Fruit fly (Drosophila melanogaster) whole organism, embryonic: ENCODE data around the gene Dh44.

Experiments used
- ATbp ChIP-seq: fragments of 200-800 bp; sonication (Bioruptor generic); optimal IDR thresholded peaks from 2 replicates; lab custom pipeline; 2017; ENCODE audit warnings: missing biosample characterization, mild to moderate bottlenecking, missing genetic modification characterization, missing genetic modification reagents
- Abd-B ChIP-seq: fragments of 200-800 bp; sonication (Bioruptor generic); optimal IDR thresholded peaks from 2 replicates; lab custom pipeline; 2018; ENCODE audit warnings: missing biosample characterization, mild to moderate bottlenecking, missing genetic modification characterization, moderate library complexity
- Aef1 ChIP-seq: fragments of 200-800 bp; sonication (Bioruptor generic); IDR thresholded peaks from 3 replicates; pipeline ENCODE4 v1.3.6; 2022; ENCODE audit warnings: missing biosample characterization, missing genetic modification characterization
- Awh ChIP-seq: fragments of 200-800 bp; sonication (Bioruptor generic); IDR thresholded peaks from 2 replicates; pipeline ENCODE4, ENCODE4 v1.3.6; 2022; ENCODE audit warnings: missing biosample characterization, missing genetic modification characterization
- Bdp1 ChIP-seq: fragments of 200-800 bp; sonication (Bioruptor generic); optimal IDR thresholded peaks from 3 replicates; lab custom pipeline; 2016; ENCODE audit warnings: missing biosample characterization, missing genetic modification characterization
- CG11398 ChIP-seq: fragments of 200-800 bp; sonication (Bioruptor generic); optimal IDR thresholded peaks from 2 replicates; lab custom pipeline; 2016; ENCODE audit warnings: missing biosample characterization, missing genetic modification characterization
- CG11560 ChIP-seq: fragments of 200-800 bp; sonication (Bioruptor generic); IDR thresholded peaks from 3 replicates; pipeline ENCODE4 v1.3.6; 2022; ENCODE audit warnings: missing biosample characterization, missing genetic modification characterization
- CG1233 ChIP-seq: fragments of 200-800 bp; sonication (Bioruptor generic); optimal IDR thresholded peaks from 4 replicates; lab custom pipeline; 2018; ENCODE audit warnings: missing biosample characterization, mild to moderate bottlenecking, missing genetic modification characterization
- CG12769 ChIP-seq: fragments of 200-800 bp; sonication (Bioruptor generic); optimal IDR thresholded peaks from 2 replicates; lab custom pipeline; 2019; ENCODE audit warnings: missing biosample characterization, mild to moderate bottlenecking, missing genetic modification characterization, moderate library complexity
- CG13296 ChIP-seq: fragments of 200-800 bp; sonication (Bioruptor generic); optimal IDR thresholded peaks from 3 replicates; lab custom pipeline; 2018; ENCODE audit warnings: missing biosample characterization, mild to moderate bottlenecking, missing genetic modification characterization
- CG2116 ChIP-seq: fragments of 200-800 bp; sonication (Bioruptor generic); optimal IDR thresholded peaks from 3 replicates; lab custom pipeline; 2018; ENCODE audit warnings: missing biosample characterization, mild to moderate bottlenecking, missing genetic modification characterization
- CG3163 ChIP-seq: fragments of 200-800 bp; sonication (Bioruptor generic); optimal IDR thresholded peaks from 3 replicates; lab custom pipeline; 2016; ENCODE audit warnings: missing biosample characterization, missing genetic modification characterization
- CG3995 ChIP-seq: fragments of 200-800 bp; sonication (Bioruptor generic); optimal IDR thresholded peaks from 3 replicates; lab custom pipeline; 2016; ENCODE audit warnings: missing biosample characterization, missing genetic modification characterization
- CG4730 ChIP-seq: fragments of 200-800 bp; sonication (Bioruptor generic); IDR thresholded peaks from 2 replicates; pipeline ENCODE4 v1.3.6; 2022; ENCODE audit warnings: missing biosample characterization, missing genetic modification characterization
- CG7357 ChIP-seq: fragments of 200-800 bp; sonication (Bioruptor generic); IDR thresholded peaks from 3 replicates; pipeline ENCODE4 v1.3.6; 2022; ENCODE audit warnings: missing biosample characterization, missing genetic modification characterization
- CG7372 ChIP-seq: fragments of 200-800 bp; sonication (Bioruptor generic); IDR thresholded peaks from 2 replicates; pipeline ENCODE4 v1.3.6; 2022; ENCODE audit warnings: missing biosample characterization, missing genetic modification characterization
- CG7786 ChIP-seq: fragments of 200-800 bp; sonication (Bioruptor generic); optimal IDR thresholded peaks from 2 replicates; lab custom pipeline; 2016; ENCODE audit warnings: missing biosample characterization, missing genetic modification characterization
- Dbx ChIP-seq: fragments of 200-800 bp; sonication (Bioruptor generic); IDR thresholded peaks from 3 replicates; pipeline ENCODE4 v1.3.6; 2022; ENCODE audit warnings: missing biosample characterization, missing genetic modification characterization
- E2f1 ChIP-seq: fragments of 200-800 bp; sonication (Bioruptor generic); IDR thresholded peaks from 2 replicates; pipeline ENCODE4 v1.3.6; 2022; ENCODE audit warnings: missing biosample characterization, missing genetic modification characterization
- E2f2 ChIP-seq: fragments of 200-800 bp; sonication (Bioruptor generic); IDR thresholded peaks from 2 replicates; pipeline ENCODE4 v1.3.6; 2022; ENCODE audit warnings: missing biosample characterization, missing genetic modification characterization
- Eip74EF ChIP-seq, 2 experiments: fragments of 200-800 bp in 1 of 2; fragments of >200 bp in 1 of 2; sonication (Bioruptor generic) in 1 of 2; optimal IDR thresholded peaks; 2 replicates each; lab custom pipeline; 2017 to 2019; ENCODE audit warnings: missing biosample characterization in 2 of 2, missing genetic modification characterization in 2 of 2, mild to moderate bottlenecking in 1 of 2, moderate library complexity in 1 of 2
- HHEX ChIP-seq: fragments of 200-800 bp; sonication (Bioruptor generic); optimal IDR thresholded peaks from 3 replicates; lab custom pipeline; 2017; ENCODE audit warnings: missing biosample characterization, mild to moderate bottlenecking, missing genetic modification characterization, missing genetic modification reagents
- HLH4C ChIP-seq: fragments of 200-800 bp; sonication (Bioruptor generic); IDR thresholded peaks from 3 replicates; pipeline ENCODE4 v1.3.6; 2022; ENCODE audit warnings: missing biosample characterization, missing genetic modification characterization; ENCODE audit not compliant: partially characterized antibody
- HLHmδ ChIP-seq: fragments of 200-800 bp; sonication (Bioruptor generic); optimal IDR thresholded peaks from 2 replicates; lab custom pipeline; 2018; ENCODE audit warnings: missing biosample characterization, mild to moderate bottlenecking, missing genetic modification characterization, moderate library complexity
- Sox100B ChIP-seq: fragments of 200-800 bp; sonication (Bioruptor generic); optimal IDR thresholded peaks from 3 replicates; lab custom pipeline; 2018; ENCODE audit warnings: missing biosample characterization, mild to moderate bottlenecking, missing genetic modification characterization
- Vsx1 ChIP-seq: fragments of 200-800 bp; sonication (Bioruptor generic); optimal IDR thresholded peaks from 2 replicates; lab custom pipeline; 2017; ENCODE audit warnings: missing biosample characterization, mild to moderate bottlenecking, missing genetic modification characterization, missing genetic modification reagents
- bcd ChIP-seq: fragments of 200-800 bp; sonication (Bioruptor generic); optimal IDR thresholded peaks from 2 replicates; lab custom pipeline; 2017; ENCODE audit warnings: missing biosample characterization, mild to moderate bottlenecking, missing genetic modification characterization
- bigmax ChIP-seq: fragments of 200-800 bp; sonication (Bioruptor generic); optimal IDR thresholded peaks from 2 replicates; lab custom pipeline; 2018; ENCODE audit warnings: missing biosample characterization, mild to moderate bottlenecking, missing genetic modification characterization
- bsh ChIP-seq, 2 experiments: fragments of 200-800 bp; sonication (Bioruptor generic); optimal IDR thresholded peaks; 2 replicates each; lab custom pipeline; 2017 to 2018; ENCODE audit warnings: mild to moderate bottlenecking in 2 of 2, missing biosample characterization in 2 of 2, missing genetic modification characterization in 2 of 2, moderate library complexity in 1 of 2
- cas ChIP-seq: fragments of 200-800 bp; sonication (Bioruptor generic); IDR thresholded peaks from 2 replicates; pipeline ENCODE4 v1.3.6; 2022; ENCODE audit warnings: missing biosample characterization, missing genetic modification characterization
- chinmo ChIP-seq: fragments of 200-800 bp; sonication (Bioruptor generic); IDR thresholded peaks from 4 replicates; pipeline ENCODE4 v1.3.6; 2022; ENCODE audit warnings: missing biosample characterization, missing genetic modification characterization; ENCODE audit not compliant: partially characterized antibody
- chn ChIP-seq: fragments of 200-800 bp; sonication (Bioruptor generic); optimal IDR thresholded peaks from 2 replicates; lab custom pipeline; 2016; ENCODE audit warnings: missing biosample characterization, missing genetic modification characterization
- cwo ChIP-seq: fragments of 200-800 bp; sonication (Bioruptor generic); optimal IDR thresholded peaks from 3 replicates; lab custom pipeline; 2017; ENCODE audit warnings: missing biosample characterization, missing genetic modification characterization, mild to moderate bottlenecking, moderate library complexity, missing genetic modification reagents
- ewg ChIP-seq: fragments of 200-800 bp; sonication (Bioruptor generic); optimal IDR thresholded peaks from 3 replicates; lab custom pipeline; 2017; ENCODE audit warnings: mild to moderate bottlenecking, missing biosample characterization, missing genetic modification reagents, missing genetic modification characterization
- fd96Cb ChIP-seq: fragments of 200-800 bp; sonication (Bioruptor generic); optimal IDR thresholded peaks from 2 replicates; lab custom pipeline; 2018; ENCODE audit warnings: missing biosample characterization, mild to moderate bottlenecking, missing genetic modification characterization, moderate library complexity
- kni ChIP-seq: fragments of 200-800 bp; sonication (Bioruptor generic); optimal IDR thresholded peaks from 3 replicates; lab custom pipeline; 2017; ENCODE audit warnings: mild to moderate bottlenecking, missing biosample characterization, missing genetic modification reagents, missing genetic modification characterization
- lov ChIP-seq, 2 experiments: fragments of 200-800 bp in 1 of 2; fragments of >200 bp in 1 of 2; sonication (Bioruptor generic) in 1 of 2; IDR thresholded peaks in 1 of 2; optimal IDR thresholded peaks in 1 of 2; 2 replicates in 1 of 2; 3 replicates in 1 of 2; pipeline versions ENCODE4 v1.3.6 to Lab custom; 2017 to 2022; ENCODE audit warnings: missing biosample characterization in 1 of 2, missing genetic modification characterization in 1 of 2
- nerfin-1 ChIP-seq: fragments of 200-800 bp; sonication (Bioruptor generic); optimal IDR thresholded peaks from 3 replicates; lab custom pipeline; 2019; ENCODE audit warnings: missing biosample characterization, mild to moderate bottlenecking, missing genetic modification characterization, moderate library complexity
- nerfin-2 ChIP-seq: fragments of 200-800 bp; sonication (Bioruptor generic); IDR thresholded peaks from 2 replicates; pipeline ENCODE4 v1.3.6; 2022; ENCODE audit warnings: missing biosample characterization, missing genetic modification characterization; ENCODE audit not compliant: partially characterized antibody
- odd ChIP-seq: fragments of 200-800 bp; sonication (Bioruptor generic); optimal IDR thresholded peaks from 2 replicates; lab custom pipeline; 2017; ENCODE audit warnings: missing biosample characterization, mild to moderate bottlenecking, missing genetic modification characterization
- otp ChIP-seq: fragments of 200-800 bp; sonication (Bioruptor generic); IDR thresholded peaks from 3 replicates; pipeline ENCODE4, ENCODE4 v1.3.6; 2022; ENCODE audit warnings: missing biosample characterization, missing genetic modification characterization
- repo ChIP-seq: fragments of 200-800 bp; sonication (Bioruptor generic); optimal IDR thresholded peaks from 2 replicates; lab custom pipeline; 2016; ENCODE audit warnings: missing biosample characterization, missing genetic modification characterization
- scrt ChIP-seq: fragments of 200-800 bp; sonication (Bioruptor generic); optimal IDR thresholded peaks from 2 replicates; lab custom pipeline; 2018; ENCODE audit warnings: missing biosample characterization, mild to moderate bottlenecking, missing genetic modification characterization, moderate library complexity
- sim ChIP-seq: fragments of 200-800 bp; sonication (Bioruptor generic); IDR thresholded peaks from 2 replicates; pipeline ENCODE4 v1.3.6; 2022; ENCODE audit warnings: missing biosample characterization, missing genetic modification characterization
- sisA ChIP-seq: fragments of 200-800 bp; sonication (Bioruptor generic); IDR thresholded peaks from 2 replicates; pipeline ENCODE4 v1.3.6; 2022; ENCODE audit warnings: missing biosample characterization, missing genetic modification characterization
- sob ChIP-seq: fragments of 200-800 bp; sonication (Bioruptor generic); IDR thresholded peaks from 2 replicates; pipeline ENCODE4 v1.3.6; 2022; ENCODE audit warnings: missing biosample characterization, missing genetic modification characterization
- ssp ChIP-seq: fragments of 200-800 bp; sonication (Bioruptor generic); IDR thresholded peaks from 2 replicates; pipeline ENCODE4 v1.3.6; 2022; ENCODE audit warnings: missing biosample characterization, missing genetic modification characterization

Gene Dh44

DNA sequence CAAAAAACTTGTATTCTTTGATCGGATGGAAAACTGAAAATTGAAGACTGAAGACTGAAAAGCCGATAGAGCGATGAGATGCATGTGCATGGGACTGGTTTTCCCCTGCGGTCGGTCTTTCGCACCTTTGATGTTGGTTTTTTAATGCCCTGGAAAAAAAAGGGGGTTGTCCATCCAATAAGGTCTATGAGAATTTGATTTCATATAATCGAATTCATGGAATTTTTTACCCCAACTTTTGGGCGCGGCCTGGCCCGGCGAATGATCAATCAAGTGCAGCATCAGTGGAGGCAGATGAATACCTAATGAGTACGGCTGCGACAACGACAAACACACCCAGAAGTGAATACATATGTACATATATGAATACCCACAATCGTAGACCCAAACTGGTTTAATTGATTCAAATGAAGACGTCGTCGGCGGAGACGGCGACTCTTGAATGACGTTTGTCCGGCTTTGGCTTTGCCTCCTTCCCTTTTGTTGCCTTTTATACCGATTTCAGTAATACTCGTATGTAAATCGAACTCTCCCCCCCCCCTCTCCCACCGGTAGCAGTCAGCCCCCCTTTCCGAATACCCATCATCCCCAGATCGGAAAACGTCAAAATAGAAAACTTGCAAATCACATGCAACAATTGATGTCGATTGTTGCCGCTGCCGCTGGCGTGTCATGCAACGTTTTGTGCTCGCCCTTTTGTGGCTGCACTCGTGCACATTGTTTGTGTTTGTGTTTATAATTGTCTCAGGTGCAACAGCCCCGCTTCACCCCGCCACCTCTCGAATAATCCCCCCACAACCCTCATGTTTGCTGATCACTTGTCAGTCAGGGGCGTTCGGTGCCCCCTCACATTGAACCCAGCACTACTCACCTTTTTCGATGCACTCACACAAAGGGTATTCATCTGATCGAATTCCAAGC, 34.7 kb upstream of the Dh44 start (continued):
- TF ChIP-seq ewg (GFP tag; lab: Kevin White, UChicago) (no peak), sisA (no peak), Vsx1 (peak; percentile 16), HLH4C (GFP tag; lab: Robert Waterston, UW) (no peak), Sox100B (no peak), E2f2 (no peak), Awh (GFP tag; lab: Robert Waterston, UW) (peak; percentile 67), CG1233 (GFP tag; lab: Kevin White, UChicago) (peak; percentile 10), scrt (GFP tag; lab: Kevin White, UChicago) (no peak), sim (GFP tag; lab: Robert Waterston, UW) (no peak), CG2116 (GFP tag; lab: Kevin White, UChicago) (no peak), Bdp1 (GFP tag; lab: Kevin White, UChicago) (no peak), chn (GFP tag; lab: Kevin White, UChicago) (no peak), CG11560 (tag; lab: Robert Waterston, UW) (no peak), cwo (GFP tag; lab: Kevin White, UChicago) (no peak), CG7372 (GFP tag; lab: Robert Waterston, UW) (no peak), lov (optimal IDR thresholded peaks at IDR 0.05; lab: Kevin White, UChicago) (no peak), lov (GFP tag; IDR thresholded peaks at IDR 0.05; lab: Robert Waterston, UW) (0 out of 3 replicates have a peak, but pooled peaks have one; percentile 60), CG13296 (GFP tag; lab: Kevin White, UChicago) (no peak), CG12769 (peak; percentile 9), CG4730 (GFP tag; lab: Robert Waterston, UW) (peak; percentile 25; the same call in 1 of the 2 replicates), CG11398 (GFP tag; lab: Kevin White, UChicago) (no peak), bcd (GFP tag; lab: Kevin White, UChicago) (no peak), bsh (GFP tag; optimal IDR thresholded peaks at IDR 0.05; lab: Kevin White, UChicago) (no peak), HHEX (GFP tag; lab: Kevin White, UChicago) (no peak), Eip74EF (GFP tag; optimal IDR thresholded peaks at IDR 0.05; lab: Kevin White, UChicago) (peak in 1 of 2 experiments; percentile 7), sob (GFP tag; lab: Robert Waterston, UW) (0 out of 2 replicates have a peak, but pooled peaks have one; percentile 13), fd96Cb (tag; lab: Kevin White, UChicago) (no peak), E2f1 (GFP tag; lab: Robert Waterston, UW) (no peak), ATbp (GFP tag; lab: Kevin White, UChicago) (peak; percentile 22), CG3995 (no peak), Aef1 (GFP tag; lab: Robert Waterston, UW) (no peak), cas (GFP tag; lab: Robert Waterston, UW) (no peak), bigmax (no peak), Abd-B (GFP tag; lab: Kevin White, UChicago) (no peak), CG7357 (GFP tag; lab: Robert Waterston, UW) (no peak), odd (GFP tag; lab: Kevin White, UChicago) (no peak), HLHmδ (peak; percentile 58), CG3163 (no peak), nerfin-1 (no peak), repo (GFP tag; lab: Kevin White, UChicago) (no peak), CG7786 (GFP tag; lab: Kevin White, UChicago) (no peak), chinmo (GFP tag; lab: Robert Waterston, UW) (peak; percentile 75; the same call in 1 of the 4 replicates), ssp (no peak), kni (GFP tag; lab: Kevin White, UChicago) (peak; percentile 93), nerfin-2 (GFP tag; lab: Robert Waterston, UW) (no peak), otp (GFP tag; lab: Robert Waterston, UW) (peak; percentile 40; the same call in 1 of the 3 replicates), Dbx (GFP tag; lab: Robert Waterston, UW) (no peak)
